Fruit fly (Drosophila melanogaster) whole organism, prepupa: ENCODE results near the gene CG42637.

ENCODE experiments used
- CG15336 ChIP-seq: fragments of 200-800 bp; sonication (Bioruptor generic); IDR thresholded peaks from 2 replicates; pipeline ENCODE4 v1.3.6; 2022; ENCODE audit warnings: missing biosample characterization, missing genetic modification characterization
- Ets96B ChIP-seq: fragments of 200-800 bp; optimal IDR thresholded peaks from 2 replicates; lab custom pipeline; 2019; ENCODE audit warnings: missing biosample characterization, mild to moderate bottlenecking, missing genetic modification characterization, moderate library complexity
- Hr39 ChIP-seq: fragments of 200-800 bp; sonication (Bioruptor generic); optimal IDR thresholded peaks from 2 replicates; lab custom pipeline; 2016; ENCODE audit warnings: missing biosample characterization, missing genetic modification characterization
- Lpt ChIP-seq: fragments of 200-800 bp; sonication (Bioruptor generic); optimal IDR thresholded peaks from 3 replicates; lab custom pipeline; 2016; ENCODE audit warnings: missing biosample characterization, missing genetic modification characterization
- fd85E ChIP-seq: fragments of 200-800 bp; sonication (Bioruptor generic); optimal IDR thresholded peaks from 3 replicates; lab custom pipeline; 2016; ENCODE audit warnings: missing biosample characterization, missing genetic modification characterization
- net ChIP-seq: fragments of 200-800 bp; sonication (Bioruptor generic); optimal IDR thresholded peaks from 3 replicates; lab custom pipeline; 2016; ENCODE audit warnings: missing biosample characterization, missing genetic modification characterization

- TF ChIP-seq Hr39 (GFP tag; lab: Kevin White, UChicago) (no peak), fd85E (no peak), Lpt (peak; percentile 51), CG15336 (peak; percentile 75), Ets96B (tag; lab: Kevin White, UChicago) (peak; percentile 44), net (GFP tag; lab: Kevin White, UChicago) (peak; percentile 35)
Observed at dm6 chr3L:19792717-19793437, 492 bp downstream of the CG42637 start.
